Fruit fly (Drosophila melanogaster) S2 (cell line): ENCODE results near the gene D2hgdh.

ENCODE experiments used
- CG8478 ChIP-seq: fragments of >200 bp; optimal IDR thresholded peaks from 2 replicates; lab custom pipeline; 2018
- CTCF ChIP-seq, 2 experiments: fragments of >200 bp; optimal IDR thresholded peaks; 2 replicates each; lab custom pipeline; 2018

- TF ChIP-seq CG8478 (lab: Kevin White, UChicago) = no peak
- no peak for TF ChIP-seq CTCF (optimal IDR thresholded peaks at IDR 0.05; lab: Kevin White, UChicago)
Measured at dm6 chrX:2161020-2161419, 19.7 kb downstream of the D2hgdh start.
